Worm (Caenorhabditis elegans) whole organism, L4 larva: Measurements from ENCODE around the gene F28A10.5.
"Not testable (repeated sequence)": the region's sequence is repeated elsewhere in the genome, so short reads cannot be mapped to it uniquely, and the experiment has no call there.

Source experiments
- F26F4.8 ChIP-seq: fragments of 200-800 bp; sonication (Bioruptor generic); conservative IDR thresholded peaks from 2 replicates; pipeline ENCODE4 v1.3.6; 2022; ENCODE audit warnings: missing genetic modification characterization, missing compliant biosample characterization
- F44E2.7 ChIP-seq: fragments of 200-800 bp; sonication (Bioruptor generic); IDR thresholded peaks from 2 replicates; pipeline ENCODE4 v2.1.2; 2022; ENCODE audit warnings: missing genetic modification characterization, missing compliant biosample characterization
- Y5F2A.4 ChIP-seq: fragments of 200-800 bp; sonication (Bioruptor generic); optimal IDR thresholded peaks from 2 replicates; lab custom pipeline; 2018; ENCODE audit warnings: mild to moderate bottlenecking, missing genetic modification characterization, missing compliant biosample characterization
- Y75B8A.6 ChIP-seq: fragments of 200-800 bp; sonication (Bioruptor generic); IDR thresholded peaks from 2 replicates; pipeline ENCODE4 v1.3.6; 2022; ENCODE audit warnings: missing genetic modification reagents, missing genetic modification characterization, missing compliant biosample characterization
- aha-1 ChIP-seq: fragments of 150-350 bp; peaks from one replicate; lab custom pipeline; 2014; ENCODE audit warnings: missing biosample characterization, missing genetic modification characterization
- ama-1 ChIP-seq: fragments of 150-350 bp; optimal IDR thresholded peaks from 2 replicates; lab custom pipeline; 2014; ENCODE audit warnings: inconsistent platforms, mixed read lengths
- ceh-28 ChIP-seq: fragments of 150-350 bp; optimal IDR thresholded peaks from 2 replicates; lab custom pipeline; 2014; ENCODE audit warnings: missing biosample characterization, missing genetic modification reagents, missing genetic modification characterization
- ceh-32 ChIP-seq: sonication (generic microtip); optimal IDR thresholded peaks from 2 replicates; lab custom pipeline; 2016; ENCODE audit warnings: mild to moderate bottlenecking, missing genetic modification characterization, missing compliant biosample characterization; ENCODE audit not compliant: poor library complexity
- ceh-44 ChIP-seq: fragments of 200-800 bp; sonication (Bioruptor generic); IDR thresholded peaks from 2 replicates; pipeline ENCODE4 v1.3.6; 2022; ENCODE audit warnings: missing genetic modification reagents, missing genetic modification characterization, missing compliant biosample characterization
- daf-12 ChIP-seq: fragments of 150-350 bp; optimal IDR thresholded peaks from 2 replicates; lab custom pipeline; 2014; ENCODE audit warnings: missing biosample characterization, missing genetic modification reagents, missing genetic modification characterization
- daf-16 ChIP-seq, 3 experiments: sonication (generic microtip); optimal IDR thresholded peaks; 2 replicates each; lab custom pipeline; 2016 to 2017; ENCODE audit warnings: missing genetic modification characterization in 3 of 3, missing genetic modification reagents in 3 of 3, mild to moderate bottlenecking in 2 of 3, missing compliant biosample characterization in 2 of 3, missing biosample characterization in 1 of 3, moderate library complexity in 1 of 3
- daf-19 ChIP-seq: fragments of 200-800 bp; sonication (Bioruptor generic); conservative IDR thresholded peaks from 2 replicates; pipeline ENCODE4 v1.3.6; 2022; ENCODE audit warnings: missing genetic modification characterization, missing compliant biosample characterization
- dmd-8 ChIP-seq: fragments of 200-800 bp; sonication (Bioruptor generic); IDR thresholded peaks from 2 replicates; pipeline ENCODE4 v1.3.6; 2022; ENCODE audit warnings: missing genetic modification characterization, missing compliant biosample characterization
- dmd-9 ChIP-seq: fragments of 200-800 bp; sonication (Bioruptor generic); IDR thresholded peaks from 2 replicates; pipeline ENCODE4 v1.3.6; 2022; ENCODE audit warnings: missing genetic modification reagents, missing genetic modification characterization, missing compliant biosample characterization
- egl-43 ChIP-seq: fragments of 200-800 bp; sonication (Bioruptor generic); IDR thresholded peaks from 2 replicates; pipeline ENCODE4 v1.3.6; 2022; ENCODE audit warnings: missing genetic modification reagents, missing genetic modification characterization, missing compliant biosample characterization
- fos-1 ChIP-seq: fragments of 150-350 bp; optimal IDR thresholded peaks from 2 replicates; lab custom pipeline; 2014; ENCODE audit warnings: missing biosample characterization, missing genetic modification characterization
- hif-1 ChIP-seq, 2 experiments: sonication (generic microtip); optimal IDR thresholded peaks; 2 replicates each; lab custom pipeline; 2016 to 2017; ENCODE audit warnings: missing compliant biosample characterization in 2 of 2, missing genetic modification characterization in 2 of 2, missing genetic modification reagents in 2 of 2, missing genotype in 2 of 2, mild to moderate bottlenecking in 1 of 2
- hlh-11 ChIP-seq: fragments of 200-800 bp; sonication (Bioruptor generic); optimal IDR thresholded peaks from 2 replicates; lab custom pipeline; 2018; ENCODE audit warnings: mild to moderate bottlenecking, missing genetic modification characterization, missing compliant biosample characterization
- hmg-1.1 ChIP-seq: fragments of 200-800 bp; sonication (Bioruptor generic); IDR thresholded peaks from 2 replicates; pipeline ENCODE4 v1.3.6; 2022; ENCODE audit warnings: missing genetic modification reagents, missing genetic modification characterization, missing compliant biosample characterization
- jun-1 ChIP-seq: fragments of 150-350 bp; optimal IDR thresholded peaks from 2 replicates; lab custom pipeline; 2014; ENCODE audit warnings: missing biosample characterization, missing genetic modification reagents, missing genetic modification characterization
- lim-7 ChIP-seq: fragments of 200-800 bp; sonication (Bioruptor generic); IDR thresholded peaks from 2 replicates; pipeline ENCODE4 v1.3.6; 2022; ENCODE audit warnings: missing genetic modification characterization, missing compliant biosample characterization
- lin-13 ChIP-seq: fragments of 150-350 bp; optimal IDR thresholded peaks from 2 replicates; lab custom pipeline; 2014; ENCODE audit warnings: missing biosample characterization, missing genetic modification reagents, missing genetic modification characterization
- madf-5 ChIP-seq, 2 experiments: fragments of 200-800 bp; sonication (Bioruptor generic); IDR thresholded peaks; 2 replicates each; pipeline ENCODE4 v1.3.6; 2022; ENCODE audit warnings: missing compliant biosample characterization in 2 of 2, missing genetic modification characterization in 2 of 2
- mdt-29 ChIP-seq: fragments of 200-800 bp; sonication (Bioruptor generic); IDR thresholded peaks from 2 replicates; pipeline ENCODE4 v1.3.6; 2022; ENCODE audit warnings: missing genetic modification reagents, missing genetic modification characterization, missing compliant biosample characterization
- mes-2 ChIP-seq: sonication (generic microtip); optimal IDR thresholded peaks from 2 replicates; lab custom pipeline; 2016; ENCODE audit warnings: missing genotype, mild to moderate bottlenecking, missing genetic modification characterization, missing compliant biosample characterization; ENCODE audit not compliant: poor library complexity, severe bottlenecking
- mxl-2 ChIP-seq: fragments of 200-800 bp; sonication (Bioruptor generic); conservative IDR thresholded peaks from 2 replicates; pipeline ENCODE4 v1.3.6; 2022; ENCODE audit warnings: missing genetic modification reagents, missing genetic modification characterization, missing compliant biosample characterization
- mxl-3 ChIP-seq: fragments of 200-800 bp; sonication (Bioruptor generic); optimal IDR thresholded peaks from 2 replicates; lab custom pipeline; 2018; ENCODE audit warnings: mild to moderate bottlenecking, missing genetic modification characterization, missing compliant biosample characterization
- nhr-11 ChIP-seq: fragments of 150-350 bp; optimal IDR thresholded peaks from 2 replicates; lab custom pipeline; 2014; ENCODE audit warnings: missing biosample characterization, missing genetic modification characterization
- nhr-237 ChIP-seq: sonication (generic microtip); optimal IDR thresholded peaks from 2 replicates; lab custom pipeline; 2017; ENCODE audit warnings: missing biosample characterization, missing genetic modification characterization
- nhr-25 ChIP-seq: sonication (generic microtip); optimal IDR thresholded peaks from 2 replicates; lab custom pipeline; 2017; ENCODE audit warnings: missing genetic modification characterization, mild to moderate bottlenecking, missing compliant biosample characterization, antibody characterized with exemption, moderate library complexity, borderline replicate concordance; ENCODE audit not compliant: insufficient read depth
- nhr-41 ChIP-seq: fragments of 200-800 bp; sonication (Bioruptor generic); IDR thresholded peaks from 2 replicates; pipeline ENCODE4 v1.3.6; 2022; ENCODE audit warnings: missing genetic modification reagents, missing genetic modification characterization, missing compliant biosample characterization
- nhr-6 ChIP-seq: fragments of 150-350 bp; optimal IDR thresholded peaks from 2 replicates; lab custom pipeline; 2014; ENCODE audit warnings: missing biosample characterization, missing genetic modification characterization
- nhr-76 ChIP-seq: fragments of 150-350 bp; optimal IDR thresholded peaks from 2 replicates; lab custom pipeline; 2014; ENCODE audit warnings: missing biosample characterization, missing genetic modification characterization
- nhr-77 ChIP-seq: fragments of 150-350 bp; optimal IDR thresholded peaks from 2 replicates; lab custom pipeline; 2014; ENCODE audit warnings: missing biosample characterization, missing genetic modification characterization
- pqm-1 ChIP-seq: sonication (generic microtip); optimal IDR thresholded peaks from 2 replicates; lab custom pipeline; 2017; ENCODE audit warnings: missing biosample characterization, missing genetic modification characterization
- saeg-2 ChIP-seq: fragments of 200-800 bp; sonication (Bioruptor generic); IDR thresholded peaks from 2 replicates; pipeline ENCODE4 v1.3.6; 2022; ENCODE audit warnings: missing genetic modification reagents, missing genetic modification characterization, missing compliant biosample characterization
- snpc-1.2 ChIP-seq: fragments of 200-800 bp; sonication (Bioruptor generic); IDR thresholded peaks from 2 replicates; pipeline ENCODE4 v1.3.6; 2022; ENCODE audit warnings: missing genetic modification reagents, missing genetic modification characterization, missing compliant biosample characterization
- snpc-4 ChIP-seq: fragments of 150-350 bp; optimal IDR thresholded peaks from 2 replicates; lab custom pipeline; 2014; ENCODE audit warnings: missing biosample characterization, missing genetic modification characterization
- unc-62 ChIP-seq, 3 experiments: fragments of 150-350 bp in 1 of 3; sonication (generic microtip); optimal IDR thresholded peaks in 2 of 3; peaks in 1 of 3; 1 replicate in 1 of 3; 2 replicates in 2 of 3; lab custom pipeline; 2014 to 2017; ENCODE audit warnings: missing biosample characterization in 3 of 3, missing genetic modification characterization in 3 of 3, missing genetic modification reagents in 3 of 3, missing genotype in 1 of 3
- vab-7 ChIP-seq: fragments of 200-800 bp; sonication (Bioruptor generic); IDR thresholded peaks from 2 replicates; pipeline ENCODE4 v1.3.6; 2022; ENCODE audit warnings: missing genetic modification reagents, missing genetic modification characterization, missing compliant biosample characterization
- zfp-2 ChIP-seq: sonication (generic microtip); optimal IDR thresholded peaks from 2 replicates; lab custom pipeline; 2016; ENCODE audit warnings: mild to moderate bottlenecking, missing genetic modification characterization, missing compliant biosample characterization
- ztf-11 ChIP-seq: fragments of 150-350 bp; optimal IDR thresholded peaks from 2 replicates; lab custom pipeline; 2014; ENCODE audit warnings: missing biosample characterization, missing genetic modification characterization

Gene F28A10.5

ce11 chrII:838414-838813, 12.1 kb downstream of the F28A10.5 start, which contains the start of gene F28A10.8:
F28A10.8 (minus strand) TSS chrII:838514.
- TF ChIP-seq dmd-8 = no peak
- no peak for TF ChIP-seq daf-16 (GFP tag; optimal IDR thresholded peaks at IDR 0.05; lab: Kevin White, UChicago)
- no peak for TF ChIP-seq daf-16 (tag; optimal IDR thresholded peaks at IDR 0.05; lab: Kevin White, UChicago)
- no peak for TF ChIP-seq snpc-1.2
- no peak for TF ChIP-seq snpc-4 (tag; lab: Kevin White, UChicago)
- TF ChIP-seq nhr-237 = no peak
- TF ChIP-seq ama-1 = no peak
- TF ChIP-seq hif-1 (tag; optimal IDR thresholded peaks at IDR 0.05; lab: Kevin White, UChicago) = no peak
- TF ChIP-seq daf-12 = no peak

- TF ChIP-seq aha-1 (tag; lab: Kevin White, UChicago) (peak; percentile 8), F26F4.8 (GFP tag; lab: Robert Waterston, UW) (no peak)
These were observed 24.9 kb downstream of the F28A10.5 start, which contains the start of gene F28A10.1 for ce11 chrII:825521-825920. F28A10.1 (plus strand) TSS chrII:825821.

ce11 chrII:823529-823928, 26.9 kb downstream of the F28A10.5 start, which contains the start of gene F46F5.10:
F46F5.10 (plus strand) TSS chrII:823829.
- TF ChIP-seq fos-1 (tag; lab: Kevin White, UChicago) (no peak), snpc-1.2 (no peak), egl-43 (GFP tag; lab: Robert Waterston, UW) (no peak), nhr-6 (no peak), vab-7 (GFP tag; lab: Robert Waterston, UW) (no peak), nhr-41 (no peak), mes-2 (tag; lab: Kevin White, UChicago) (no peak), mxl-2 (GFP tag; lab: Robert Waterston, UW) (no peak), zfp-2 (tag; lab: Kevin White, UChicago) (no peak), nhr-11 (tag; lab: Kevin White, UChicago) (no peak), daf-12 (no peak), hlh-11 (tag; lab: Kevin White, UChicago) (no peak), Y75B8A.6 (GFP tag; lab: Robert Waterston, UW) (no peak), F44E2.7 (no peak), mdt-29 (GFP tag; lab: Robert Waterston, UW) (no peak), Y5F2A.4 (GFP tag; lab: Kevin White, UChicago) (no peak), lin-13 (no peak)

ce11 chrII:822730-823129, 27.7 kb downstream of the F28A10.5 start, which contains the start of gene msrp-4:
msrp-4 (minus strand) TSS chrII:822830.
- not testable (repeated sequence) for TF ChIP-seq lin-13; ceh-28 (tag; lab: Kevin White, UChicago); lim-7 (GFP tag; lab: Robert Waterston, UW)

- TF ChIP-seq mxl-3 (GFP tag; lab: Kevin White, UChicago) = no peak
- TF ChIP-seq madf-5 (GFP tag; IDR thresholded peaks at IDR 0.05; lab: Robert Waterston, UW) = no peak
- peak in 1 of 2 experiments; percentile 73 for TF ChIP-seq unc-62 (GFP tag; optimal IDR thresholded peaks at IDR 0.05 in 1 of 2; lab: Kevin White, UChicago)
- TF ChIP-seq unc-62 (tag; optimal IDR thresholded peaks at IDR 0.05; lab: Kevin White, UChicago) = no peak
- TF ChIP-seq saeg-2 (GFP tag; lab: Robert Waterston, UW) = no peak
- TF ChIP-seq, all 104 proteins: peak for 1
These were observed 29.0 kb downstream of the F28A10.5 start, which contains the start of gene F46F5.8 for ce11 chrII:821514-821913. F46F5.8 (minus strand) TSS chrII:821614.

ce11 chrII:820519-820918, 29.9 kb downstream of the F28A10.5 start, which contains the start of gene F46F5.7:
F46F5.7 (minus strand) TSS chrII:820619.
- TF ChIP-seq daf-19 (GFP tag; lab: Robert Waterston, UW) (no peak), daf-12 (no peak), nhr-77 (tag; lab: Kevin White, UChicago) (no peak), nhr-11 (tag; lab: Kevin White, UChicago) (no peak), hlh-11 (tag; lab: Kevin White, UChicago) (no peak), lim-7 (GFP tag; lab: Robert Waterston, UW) (no peak), jun-1 (no peak), pqm-1 (no peak), ceh-44 (GFP tag; lab: Robert Waterston, UW) (no peak), mdt-29 (GFP tag; lab: Robert Waterston, UW) (no peak), ztf-11 (tag; lab: Kevin White, UChicago) (no peak), hmg-1.1 (no peak), nhr-76 (tag; lab: Kevin White, UChicago) (no peak), ceh-32 (tag; lab: Kevin White, UChicago) (no peak), madf-5 (GFP tag; IDR thresholded peaks at IDR 0.05; lab: Robert Waterston, UW) (no peak), nhr-25 (tag; lab: Kevin White, UChicago) (no peak), dmd-9 (no peak)
